Worm (Caenorhabditis elegans): ENCODE results near the gene lgc-31.

Gene lgc-31

DNA sequence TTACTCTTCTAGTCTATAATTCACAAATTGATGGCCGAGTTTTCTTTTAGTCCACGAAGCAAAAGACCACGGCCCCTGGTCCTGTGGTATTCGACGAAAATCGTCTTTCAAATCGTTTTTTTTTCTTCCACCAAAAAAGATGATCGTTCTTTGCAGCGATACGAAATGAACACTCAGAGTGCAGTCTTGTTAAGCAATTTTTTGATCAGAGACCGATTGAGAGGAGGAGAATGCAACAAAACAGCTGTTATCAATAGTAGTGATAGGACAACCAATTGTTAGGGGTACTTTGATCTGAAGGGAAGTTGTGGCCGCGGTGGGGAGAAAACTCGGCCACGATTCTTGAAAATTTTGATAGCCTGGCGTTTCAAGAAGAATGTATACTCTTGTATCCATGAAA lies 42.2 kb upstream of the lgc-31 start:
- TF ChIP-seq unc-62 (GFP tag; optimal IDR thresholded peaks at IDR 0.05) (no peak), skn-1 (tag; optimal IDR thresholded peaks at IDR 0.05) (no peak), elt-3 (tag; optimal IDR thresholded peaks at IDR 0.05) (no peak), nhr-23 (tag; optimal IDR thresholded peaks at IDR 0.05) (peak; percentile 31), pqm-1 (tag; optimal IDR thresholded peaks at IDR 0.05) (peak; percentile 84), aly-2 (tag; optimal IDR thresholded peaks at IDR 0.05) (no peak), ceh-82 (tag; optimal IDR thresholded peaks at IDR 0.05) (no peak), pha-4 (tag; optimal IDR thresholded peaks at IDR 0.05) (peak; percentile 66), jun-1 (tag; optimal IDR thresholded peaks at IDR 0.05) (peak; percentile 60), ama-1 (optimal IDR thresholded peaks at IDR 0.05) (peak; percentile 27), sea-2 (GFP tag; optimal IDR thresholded peaks at IDR 0.05) (no peak), ztf-11 (tag; optimal IDR thresholded peaks at IDR 0.05) (no peak), ceh-9 (tag; optimal IDR thresholded peaks at IDR 0.05) (no peak), fkh-10 (GFP tag; optimal IDR thresholded peaks at IDR 0.05) (no peak), nfya-1 (tag; optimal IDR thresholded peaks at IDR 0.05; ENCODE audit: insufficient read depth) (peak; percentile 30), hmg-11 (tag; optimal IDR thresholded peaks at IDR 0.05) (no peak), elt-1 (tag; optimal IDR thresholded peaks at IDR 0.05) (no peak), elt-2 (tag; optimal IDR thresholded peaks at IDR 0.05) (peak; percentile 71), nhr-43 (tag; optimal IDR thresholded peaks at IDR 0.05; ENCODE audit: poor library complexity, severe bottlenecking) (peak; percentile 71), ztf-4 (tag; optimal IDR thresholded peaks at IDR 0.05) (no peak), unc-39 (tag; optimal IDR thresholded peaks at IDR 0.05) (no peak), nhr-77 (tag; optimal IDR thresholded peaks at IDR 0.05) (no peak), fos-1 (tag; optimal IDR thresholded peaks at IDR 0.05) (no peak), fkh-2 (tag; optimal IDR thresholded peaks at IDR 0.05) (no peak), ceh-16 (tag; optimal IDR thresholded peaks at IDR 0.05) (no peak), lin-39 (tag; optimal IDR thresholded peaks at IDR 0.05) (no peak), nhr-11 (tag; optimal IDR thresholded peaks at IDR 0.05) (no peak), R02D3.7 (tag; optimal IDR thresholded peaks at IDR 0.05) (peak; percentile 37), mml-1 (tag; optimal IDR thresholded peaks at IDR 0.05) (no peak), daf-12 (tag; optimal IDR thresholded peaks at IDR 0.05) (no peak), nhr-237 (tag; optimal IDR thresholded peaks at IDR 0.05) (no peak), nhr-67 (tag; optimal IDR thresholded peaks at IDR 0.05) (no peak), tbx-2 (tag; optimal IDR thresholded peaks at IDR 0.05) (no peak)

DNA sequence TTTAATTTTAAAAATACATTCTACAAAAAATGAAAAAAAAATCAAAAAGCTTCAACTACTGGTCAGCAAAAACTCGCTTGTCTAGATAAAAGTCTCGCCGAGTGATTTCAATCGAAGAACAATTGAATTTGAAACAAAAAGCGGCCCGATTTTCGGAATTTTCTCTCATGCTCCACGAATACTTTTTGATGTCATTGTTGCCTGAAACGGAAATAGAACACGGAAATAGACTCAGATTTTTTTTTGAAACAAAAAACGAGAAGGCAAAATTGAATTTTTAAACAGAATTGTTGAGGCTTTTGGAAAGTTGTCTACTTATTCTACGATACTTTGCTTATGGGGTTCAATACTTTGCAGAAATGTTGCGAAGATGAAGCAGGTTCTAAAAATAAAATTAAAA lies 41.7 kb upstream of the lgc-31 start:
- peak; percentile 80 for TF ChIP-seq fkh-10 (GFP tag; optimal IDR thresholded peaks at IDR 0.05)
- no peak for TF ChIP-seq lin-15B (tag; optimal IDR thresholded peaks at IDR 0.05)
- no peak for TF ChIP-seq elt-1 (tag; optimal IDR thresholded peaks at IDR 0.05)

- TF ChIP-seq ztf-4 (tag; optimal IDR thresholded peaks at IDR 0.05), result no peak
- TF ChIP-seq nfya-1 (tag; optimal IDR thresholded peaks at IDR 0.05; ENCODE audit: insufficient read depth), result peak; percentile 51
These were observed 40.7 kb upstream of the lgc-31 start for ce11 chrV:15562541-15562940.

DNA sequence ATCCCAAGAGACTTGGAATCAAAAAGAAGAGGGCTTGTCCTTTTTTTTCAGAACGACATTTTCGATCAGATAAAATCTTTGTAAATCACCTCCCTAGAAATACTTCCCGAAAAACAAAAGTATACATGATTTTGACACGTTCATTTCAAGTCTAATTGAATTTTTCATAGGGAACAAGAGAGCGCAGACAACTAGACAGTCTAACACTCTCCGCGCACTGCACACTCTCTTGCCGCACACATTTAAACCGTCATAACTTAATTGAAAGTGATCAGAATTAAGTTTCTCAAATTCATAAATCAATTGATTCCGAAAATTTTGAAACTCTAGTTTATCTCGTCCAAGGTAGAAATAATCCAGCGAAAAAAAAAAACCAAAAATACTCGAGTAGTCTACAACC lies 37.9 kb upstream of the lgc-31 start:
- TF ChIP-seq elt-1 (tag; optimal IDR thresholded peaks at IDR 0.05) (peak; percentile 0), nhr-67 (tag; optimal IDR thresholded peaks at IDR 0.05) (no peak)

ce11 chrV:15559047-15559446 lies 37.2 kb upstream of the lgc-31 start, which contains the start of gene acr-18:
Gene acr-18 (minus strand): TSS chrV:15559147.
- TF ChIP-seq egl-5 (tag; optimal IDR thresholded peaks at IDR 0.05) (no peak), R02D3.7 (tag; optimal IDR thresholded peaks at IDR 0.05) (no peak), pha-4 (tag; optimal IDR thresholded peaks at IDR 0.05) (no peak)

ce11 chrV:15553869-15554268 lies 32.0 kb upstream of the lgc-31 start:
- TF ChIP-seq sea-2 (GFP tag; optimal IDR thresholded peaks at IDR 0.05), result no peak
- TF ChIP-seq unc-39 (tag; optimal IDR thresholded peaks at IDR 0.05), result no peak
- TF ChIP-seq lin-15B (tag; optimal IDR thresholded peaks at IDR 0.05), result no peak
- no peak for TF ChIP-seq nhr-67 (tag; optimal IDR thresholded peaks at IDR 0.05)
- no peak for TF ChIP-seq nhr-237 (tag; optimal IDR thresholded peaks at IDR 0.05)
- no peak for TF ChIP-seq nhr-11 (tag; optimal IDR thresholded peaks at IDR 0.05)
- TF ChIP-seq nfya-1 (tag; optimal IDR thresholded peaks at IDR 0.05; ENCODE audit: insufficient read depth), result peak; percentile 38
- TF ChIP-seq nhr-43 (tag; optimal IDR thresholded peaks at IDR 0.05; ENCODE audit: poor library complexity, severe bottlenecking), result peak; percentile 20
- no peak for TF ChIP-seq elt-3 (tag; optimal IDR thresholded peaks at IDR 0.05)
- no peak for TF ChIP-seq unc-62 (GFP tag; optimal IDR thresholded peaks at IDR 0.05)
- no peak for TF ChIP-seq mdl-1 (tag; optimal IDR thresholded peaks at IDR 0.05)
- no peak for TF ChIP-seq eor-1 (tag; optimal IDR thresholded peaks at IDR 0.05)
- peak; percentile 43 for TF ChIP-seq hmg-11 (tag; optimal IDR thresholded peaks at IDR 0.05)
- no peak for TF ChIP-seq ztf-4 (tag; optimal IDR thresholded peaks at IDR 0.05)
- no peak for TF ChIP-seq ztf-11 (tag; optimal IDR thresholded peaks at IDR 0.05)
- no peak for TF ChIP-seq mml-1 (tag; optimal IDR thresholded peaks at IDR 0.05)
- TF ChIP-seq daf-12 (tag; optimal IDR thresholded peaks at IDR 0.05), result no peak
- no peak for TF ChIP-seq snpc-4 (tag; optimal IDR thresholded peaks at IDR 0.05)
- TF ChIP-seq ceh-28 (tag; optimal IDR thresholded peaks at IDR 0.05), result no peak
- TF ChIP-seq egl-5 (tag; optimal IDR thresholded peaks at IDR 0.05), result no peak
- no peak for TF ChIP-seq pha-4 (tag; optimal IDR thresholded peaks at IDR 0.05)
- TF ChIP-seq skn-1 (tag; optimal IDR thresholded peaks at IDR 0.05), result no peak
- no peak for TF ChIP-seq fkh-2 (tag; optimal IDR thresholded peaks at IDR 0.05)
- peak; percentile 16 for TF ChIP-seq pqm-1 (tag; optimal IDR thresholded peaks at IDR 0.05)
- TF ChIP-seq lin-39 (tag; optimal IDR thresholded peaks at IDR 0.05), result no peak
- peak; percentile 6 for TF ChIP-seq elt-2 (tag; optimal IDR thresholded peaks at IDR 0.05)

All from whole organism, L3 larva.